Worm (Caenorhabditis elegans) whole organism, mixed stage, embryonic: ENCODE data around the gene F38A1.15.

Experiments
- M03D4.4 ChIP-seq: sonication (generic microtip); optimal IDR thresholded peaks from 2 replicates; lab custom pipeline; 2017; ENCODE audit warnings: mild to moderate bottlenecking, missing genetic modification characterization, missing compliant biosample characterization
- blmp-1 ChIP-seq: fragments of 150-350 bp; optimal IDR thresholded peaks from 2 replicates; lab custom pipeline; 2014; ENCODE audit warnings: missing biosample characterization, missing genetic modification characterization
- ceh-39 ChIP-seq: fragments of 150-350 bp; optimal IDR thresholded peaks from 2 replicates; lab custom pipeline; 2014; ENCODE audit warnings: missing biosample characterization, missing genetic modification characterization
- ceh-43 ChIP-seq: fragments of 200-800 bp; sonication (Bioruptor generic); optimal IDR thresholded peaks from 2 replicates; lab custom pipeline; 2018; ENCODE audit warnings: mild to moderate bottlenecking, missing genetic modification characterization, moderate library complexity, missing compliant biosample characterization
- ceh-83 ChIP-seq: fragments of 200-800 bp; sonication (Bioruptor generic); optimal IDR thresholded peaks from 2 replicates; lab custom pipeline; 2018; ENCODE audit warnings: mild to moderate bottlenecking, missing genetic modification characterization, missing compliant biosample characterization
- cnd-1 ChIP-seq: fragments of 200-800 bp; sonication (Bioruptor generic); optimal IDR thresholded peaks from 2 replicates; lab custom pipeline; 2018; ENCODE audit warnings: mild to moderate bottlenecking, missing genetic modification characterization, missing compliant biosample characterization
- drap-1 ChIP-seq: fragments of 200-800 bp; sonication (Bioruptor generic); optimal IDR thresholded peaks from 3 replicates; lab custom pipeline; 2018; ENCODE audit warnings: mild to moderate bottlenecking, missing genetic modification characterization, missing compliant biosample characterization
- elt-1 ChIP-seq: sonication (generic microtip); optimal IDR thresholded peaks from 2 replicates; lab custom pipeline; 2017; ENCODE audit warnings: missing genetic modification characterization, mild to moderate bottlenecking, missing compliant biosample characterization, antibody characterized with exemption, moderate library complexity, borderline replicate concordance; ENCODE audit not compliant: insufficient read depth
- elt-3 ChIP-seq: fragments of 150-350 bp; optimal IDR thresholded peaks from 2 replicates; lab custom pipeline; 2014; ENCODE audit warnings: missing biosample characterization, missing genetic modification characterization
- ham-2 ChIP-seq: fragments of 200-800 bp; sonication (Bioruptor generic); optimal IDR thresholded peaks from 2 replicates; lab custom pipeline; 2018; ENCODE audit warnings: mild to moderate bottlenecking, missing genetic modification characterization, missing compliant biosample characterization
- hlh-1 ChIP-seq: fragments of 150-350 bp; optimal IDR thresholded peaks from 2 replicates; lab custom pipeline; 2014; ENCODE audit warnings: missing biosample characterization, missing genetic modification reagents, missing genetic modification characterization
- lin-13 ChIP-seq: fragments of 150-350 bp; optimal IDR thresholded peaks from 2 replicates; lab custom pipeline; 2014; ENCODE audit warnings: missing biosample characterization, missing genetic modification characterization
- lin-32 ChIP-seq: fragments of 200-800 bp; sonication (Bioruptor generic); optimal IDR thresholded peaks from 2 replicates; lab custom pipeline; 2018; ENCODE audit warnings: mild to moderate bottlenecking, missing genetic modification characterization, missing compliant biosample characterization
- lsy-2 ChIP-seq: fragments of 150-350 bp; optimal IDR thresholded peaks from 2 replicates; lab custom pipeline; 2014; ENCODE audit warnings: missing biosample characterization, missing genetic modification characterization
- mab-5 ChIP-seq: fragments of 150-350 bp; optimal IDR thresholded peaks from 2 replicates; lab custom pipeline; 2014; ENCODE audit warnings: missing biosample characterization, missing genetic modification characterization
- mep-1 ChIP-seq: fragments of 150-350 bp; optimal IDR thresholded peaks from 2 replicates; lab custom pipeline; 2017; ENCODE audit warnings: missing biosample characterization, missing genetic modification reagents, missing genetic modification characterization, inconsistent platforms
- mls-2 ChIP-seq: sonication (generic microtip); optimal IDR thresholded peaks from 2 replicates; lab custom pipeline; 2016; ENCODE audit warnings: mild to moderate bottlenecking, missing genetic modification characterization, moderate library complexity, missing compliant biosample characterization
- nhr-2 ChIP-seq: fragments of 150-350 bp; optimal IDR thresholded peaks from 2 replicates; lab custom pipeline; 2014; ENCODE audit warnings: missing biosample characterization, missing genetic modification characterization
- nhr-237 ChIP-seq: fragments of 150-350 bp; optimal IDR thresholded peaks from 2 replicates; lab custom pipeline; 2014; ENCODE audit warnings: missing biosample characterization, missing genetic modification characterization
- nhr-76 ChIP-seq: sonication (generic microtip); optimal IDR thresholded peaks from 2 replicates; lab custom pipeline; 2017; ENCODE audit warnings: missing biosample characterization, missing genetic modification characterization
- sem-2 ChIP-seq: fragments of 200-800 bp; sonication (Bioruptor generic); optimal IDR thresholded peaks from 2 replicates; lab custom pipeline; 2018; ENCODE audit warnings: mild to moderate bottlenecking, missing genetic modification characterization, missing compliant biosample characterization
- snpc-4 ChIP-seq: fragments of 150-350 bp; optimal IDR thresholded peaks from 2 replicates; lab custom pipeline; 2014; ENCODE audit warnings: missing biosample characterization, missing genetic modification characterization
- sptf-1 ChIP-seq: sonication (generic microtip); optimal IDR thresholded peaks from 2 replicates; lab custom pipeline; 2017; ENCODE audit warnings: mild to moderate bottlenecking, missing genetic modification characterization, moderate library complexity, missing compliant biosample characterization
- tbx-8 ChIP-seq: fragments of 200-800 bp; sonication (Bioruptor generic); optimal IDR thresholded peaks from 2 replicates; lab custom pipeline; 2018; ENCODE audit warnings: mild to moderate bottlenecking, missing genetic modification characterization, moderate library complexity, missing compliant biosample characterization
- unc-120 ChIP-seq: sonication (generic microtip); optimal IDR thresholded peaks from 2 replicates; lab custom pipeline; 2017; ENCODE audit warnings: missing genetic modification characterization, missing compliant biosample characterization; ENCODE audit not compliant: poor library complexity, severe bottlenecking
- unc-39 ChIP-seq: fragments of 150-350 bp; optimal IDR thresholded peaks from 2 replicates; lab custom pipeline; 2014; ENCODE audit warnings: missing biosample characterization, missing genetic modification characterization
- unc-62 ChIP-seq: fragments of 150-350 bp; optimal IDR thresholded peaks from 2 replicates; lab custom pipeline; 2014; ENCODE audit warnings: missing biosample characterization, missing genetic modification reagents, missing genetic modification characterization
- zip-8 ChIP-seq: fragments of 150-350 bp; optimal IDR thresholded peaks from 2 replicates; lab custom pipeline; 2014; ENCODE audit warnings: missing biosample characterization, missing genetic modification characterization

The F38A1.15 gene

ce11 chrIV:1204870-1205269 is 38.3 kb downstream of the F38A1.15 start, which contains the start of gene dsl-2:
TSS of gene dsl-2 (minus strand) at chrIV:1204970.
- TF ChIP-seq lsy-2 (tag; lab: Kevin White, UChicago) (no peak), unc-62 (GFP tag; lab: Kevin White, UChicago) (no peak), mls-2 (tag; lab: Kevin White, UChicago) (no peak), nhr-2 (tag; lab: Kevin White, UChicago) (no peak), mab-5 (tag; lab: Kevin White, UChicago) (no peak), nhr-237 (no peak), ceh-43 (GFP tag; lab: Kevin White, UChicago) (no peak), ham-2 (GFP tag; lab: Kevin White, UChicago) (no peak), cnd-1 (tag; lab: Kevin White, UChicago) (no peak), mep-1 (tag; lab: Kevin White, UChicago) (no peak), blmp-1 (tag; lab: Kevin White, UChicago) (no peak), sem-2 (GFP tag; lab: Kevin White, UChicago) (no peak), lin-32 (no peak), snpc-4 (tag; lab: Kevin White, UChicago) (no peak), nhr-76 (no peak)

DNA sequence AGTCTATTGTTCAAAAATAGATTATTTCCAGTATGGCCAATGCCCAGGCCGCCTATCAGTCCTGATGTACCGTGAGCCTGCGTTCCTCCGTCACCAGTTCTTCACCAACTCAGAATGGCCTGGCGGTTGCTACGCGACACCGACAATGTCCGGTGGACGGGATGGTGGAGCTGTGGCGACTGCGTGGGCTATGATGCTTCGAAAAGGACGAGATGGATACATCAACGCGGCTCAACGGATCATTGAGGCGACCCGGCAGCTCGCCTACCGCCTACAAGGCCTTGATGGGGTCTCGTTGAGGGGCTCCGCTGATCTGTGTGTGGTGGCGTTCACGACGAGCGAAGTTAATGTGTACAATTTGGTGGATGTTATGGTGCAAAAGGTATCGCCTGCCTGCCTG is 43.7 kb downstream of the F38A1.15 start:
- TF ChIP-seq mep-1 (tag; lab: Kevin White, UChicago) (no peak), M03D4.4 (tag; lab: Kevin White, UChicago) (no peak), lin-13 (tag; lab: Kevin White, UChicago) (no peak), sptf-1 (tag; lab: Kevin White, UChicago) (no peak), nhr-76 (no peak), mls-2 (tag; lab: Kevin White, UChicago) (no peak), ceh-39 (tag; lab: Kevin White, UChicago) (no peak), ham-2 (GFP tag; lab: Kevin White, UChicago) (no peak), unc-62 (GFP tag; lab: Kevin White, UChicago) (no peak), tbx-8 (GFP tag; lab: Kevin White, UChicago) (no peak), nhr-237 (no peak), elt-1 (no peak), snpc-4 (tag; lab: Kevin White, UChicago) (no peak), blmp-1 (tag; lab: Kevin White, UChicago) (no peak), ceh-83 (GFP tag; lab: Kevin White, UChicago) (no peak), unc-39 (tag; lab: Kevin White, UChicago) (no peak), drap-1 (GFP tag; lab: Kevin White, UChicago) (no peak), elt-3 (tag; lab: Kevin White, UChicago) (no peak), mab-5 (tag; lab: Kevin White, UChicago) (no peak), hlh-1 (tag; lab: Kevin White, UChicago) (no peak)

ce11 chrIV:1192765-1193164 is 50.4 kb downstream of the F38A1.15 start, which contains the start of gene spl-3:
TSS of gene spl-3 (plus strand) at chrIV:1193065.
- TF ChIP-seq ceh-83 (GFP tag; lab: Kevin White, UChicago), result no peak
- TF ChIP-seq ceh-43 (GFP tag; lab: Kevin White, UChicago), result no peak
- TF ChIP-seq zip-8, result no peak
- no peak for TF ChIP-seq unc-120 (tag; lab: Kevin White, UChicago)
- no peak for TF ChIP-seq unc-62 (GFP tag; lab: Kevin White, UChicago)
- TF ChIP-seq mls-2 (tag; lab: Kevin White, UChicago), result no peak
